Worm (Caenorhabditis elegans) whole organism, early embryonic: ENCODE measurements around the gene eol-1.

Source experiments
- B0310.2 ChIP-seq: sonication (generic microtip); optimal IDR thresholded peaks from 2 replicates; lab custom pipeline; 2016; ENCODE audit warnings: mild to moderate bottlenecking, missing genetic modification characterization, missing compliant biosample characterization
- F13C5.2 ChIP-seq: sonication (generic microtip); optimal IDR thresholded peaks from 2 replicates; lab custom pipeline; 2017; ENCODE audit warnings: mild to moderate bottlenecking, missing genetic modification characterization, inconsistent platforms, missing compliant biosample characterization
- ama-1 ChIP-seq: fragments of 150-350 bp; optimal IDR thresholded peaks from 2 replicates; lab custom pipeline; 2014
- ceh-13 ChIP-seq: fragments of 200-800 bp; sonication (Bioruptor generic); optimal IDR thresholded peaks from 2 replicates; lab custom pipeline; 2018; ENCODE audit warnings: mild to moderate bottlenecking, missing genetic modification characterization, missing compliant biosample characterization
- flt-1 ChIP-seq: fragments of 200-800 bp; sonication (Bioruptor generic); IDR thresholded peaks from 2 replicates; pipeline ENCODE4 v1.3.6; 2022; ENCODE audit warnings: missing genetic modification characterization, missing compliant biosample characterization
- hmbx-1 ChIP-seq: sonication (generic microtip); optimal IDR thresholded peaks from 2 replicates; lab custom pipeline; 2016; ENCODE audit warnings: mild to moderate bottlenecking, missing genetic modification characterization, missing compliant biosample characterization
- sea-1 ChIP-seq: fragments of 200-800 bp; sonication (Bioruptor generic); conservative IDR thresholded peaks from 2 replicates; pipeline ENCODE4 v1.3.6; 2022; ENCODE audit warnings: missing genetic modification characterization, missing compliant biosample characterization
- tbx-37 ChIP-seq: fragments of 200-800 bp; sonication (Bioruptor generic); conservative IDR thresholded peaks from 2 replicates; pipeline ENCODE4 v1.3.6; 2022; ENCODE audit warnings: missing genetic modification reagents, missing genetic modification characterization, missing compliant biosample characterization
- tra-4 ChIP-seq: sonication (generic microtip); optimal IDR thresholded peaks from 2 replicates; lab custom pipeline; 2017; ENCODE audit warnings: missing genetic modification characterization, missing compliant biosample characterization

DNA sequence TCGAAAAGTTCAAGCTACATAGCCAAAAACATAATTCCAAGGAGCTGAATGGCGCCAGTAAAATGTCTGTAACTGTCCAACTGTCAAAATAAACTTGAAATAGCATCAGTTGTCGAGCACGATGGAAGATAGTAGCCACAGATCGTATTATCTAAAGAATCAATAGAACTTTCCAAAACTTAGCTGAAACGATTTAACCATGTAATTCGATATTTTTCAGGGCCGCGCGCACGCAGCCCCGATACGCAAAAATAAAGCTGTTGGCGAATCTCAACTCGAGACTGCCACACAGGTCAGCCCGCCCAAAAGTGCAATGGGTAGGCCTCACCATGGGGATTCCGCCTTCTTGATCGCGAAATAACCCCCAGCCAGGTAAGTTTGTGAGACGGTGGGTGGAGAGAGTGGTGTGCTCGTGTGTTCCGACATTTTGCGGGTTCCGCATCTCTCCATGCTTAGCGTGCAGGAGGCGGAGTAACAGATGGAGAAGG lies 47.6 kb upstream of the eol-1 start:
- TF ChIP-seq F13C5.2 (tag; lab: Kevin White, UChicago) = no peak
- TF ChIP-seq ama-1 (lab: Kevin White, UChicago) = peak; percentile 86
- no peak for TF ChIP-seq flt-1 (GFP tag; lab: Robert Waterston, UW)
- TF ChIP-seq tbx-37 (GFP tag; lab: Robert Waterston, UW) = no peak
- peak; percentile 72; the same call in 1 of the 2 replicates for TF ChIP-seq sea-1
- no peak for TF ChIP-seq ceh-13 (GFP tag; lab: Kevin White, UChicago)
- TF ChIP-seq hmbx-1 (tag; lab: Kevin White, UChicago) = no peak
- TF ChIP-seq B0310.2 (tag; lab: Kevin White, UChicago) = peak; percentile 2
- no peak for TF ChIP-seq tra-4 (tag; lab: Kevin White, UChicago)
